Fruit fly (Drosophila melanogaster): ENCODE data around the gene Mcm6.

The Mcm6 gene

DNA sequence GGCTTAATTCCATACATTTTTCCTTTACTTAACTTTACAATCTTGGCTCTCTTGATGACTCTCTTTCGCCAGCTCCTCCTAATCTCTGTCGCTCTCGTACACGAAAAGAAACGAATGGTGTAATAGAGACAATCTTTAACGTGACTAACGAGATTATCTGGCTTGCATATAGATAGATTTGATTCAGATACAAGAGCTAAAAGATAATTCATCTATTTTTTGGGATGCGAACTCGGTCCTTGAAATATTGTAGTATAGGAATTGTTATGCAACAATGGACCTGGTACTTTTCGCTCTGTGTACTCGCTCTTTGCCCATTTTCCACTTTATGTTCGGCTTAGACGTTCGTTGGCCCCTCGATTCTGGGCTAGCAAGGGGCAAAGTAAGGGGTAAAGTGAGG is 37.1 kb downstream of the Mcm6 start (continued):
- TF ChIP-seq woc (GFP tag; optimal IDR thresholded peaks at IDR 0.05) = peak; percentile 7

DNA sequence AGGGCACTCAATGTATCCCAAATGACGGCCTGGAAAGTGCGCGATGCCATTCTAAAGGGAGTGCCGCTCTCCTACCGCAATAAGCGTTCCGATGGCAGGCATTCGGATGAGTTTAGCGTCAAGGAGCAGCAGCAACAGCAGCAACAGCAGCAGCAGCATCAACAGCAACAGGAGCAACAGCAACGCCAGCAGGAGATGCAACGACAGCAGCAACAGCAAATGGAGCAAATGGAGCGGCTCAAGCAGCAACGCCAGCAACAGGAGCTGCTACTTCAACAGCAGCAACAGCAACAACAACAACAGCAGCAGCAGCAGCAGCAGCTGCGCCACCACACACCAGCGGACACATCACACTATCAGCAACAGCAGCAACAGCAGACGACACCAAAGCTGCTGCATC is 42.0 kb downstream of the Mcm6 start:
- TF ChIP-seq psq (GFP tag; optimal IDR thresholded peaks at IDR 0.05) (no peak), Dfd (GFP tag; optimal IDR thresholded peaks at IDR 0.05) (peak; percentile 94)

DNA sequence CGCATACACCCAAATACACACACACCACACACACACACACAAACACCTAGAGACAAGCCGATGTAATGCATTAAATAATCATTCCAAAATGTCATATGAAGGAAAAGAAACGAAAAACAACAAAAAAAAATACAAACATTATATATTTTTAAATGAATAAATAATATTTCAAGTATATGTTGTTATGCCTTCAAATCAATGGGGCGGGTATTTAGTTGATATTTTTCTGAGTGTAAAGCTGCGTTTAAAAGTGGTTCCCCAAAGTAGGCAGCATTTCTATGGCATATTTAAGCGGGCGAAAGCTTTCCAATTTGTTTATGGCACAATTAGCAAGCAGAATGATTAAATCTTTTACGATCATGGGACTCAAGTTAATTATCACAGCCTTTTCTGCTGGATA is 45.1 kb downstream of the Mcm6 start:
- TF ChIP-seq usp (GFP tag; optimal IDR thresholded peaks at IDR 0.05) = no peak
- no peak for TF ChIP-seq ey (GFP tag; optimal IDR thresholded peaks at IDR 0.05)
- TF ChIP-seq CG32264 (GFP tag; optimal IDR thresholded peaks at IDR 0.05) = no peak
- no peak for TF ChIP-seq sv (GFP tag; optimal IDR thresholded peaks at IDR 0.05)
- TF ChIP-seq psq (GFP tag; optimal IDR thresholded peaks at IDR 0.05) = no peak
- no peak for TF ChIP-seq woc (GFP tag; optimal IDR thresholded peaks at IDR 0.05)
- no peak for TF ChIP-seq HLH106 (tag; optimal IDR thresholded peaks at IDR 0.05)
- TF ChIP-seq Hnf4 (GFP tag; optimal IDR thresholded peaks at IDR 0.05) = no peak
- TF ChIP-seq Rel (GFP tag; optimal IDR thresholded peaks at IDR 0.05) = no peak
- peak; percentile 73 for TF ChIP-seq Rel (tag; optimal IDR thresholded peaks at IDR 0.05)
- TF ChIP-seq pan (optimal IDR thresholded peaks at IDR 0.05) = no peak
- peak; percentile 32 for TF ChIP-seq Dfd (GFP tag; optimal IDR thresholded peaks at IDR 0.05)
- TF ChIP-seq Vsx2 (GFP tag; optimal IDR thresholded peaks at IDR 0.05; ENCODE audit: partially characterized antibody) = no peak
- TF ChIP-seq h (GFP tag; optimal IDR thresholded peaks at IDR 0.05) = no peak

DNA sequence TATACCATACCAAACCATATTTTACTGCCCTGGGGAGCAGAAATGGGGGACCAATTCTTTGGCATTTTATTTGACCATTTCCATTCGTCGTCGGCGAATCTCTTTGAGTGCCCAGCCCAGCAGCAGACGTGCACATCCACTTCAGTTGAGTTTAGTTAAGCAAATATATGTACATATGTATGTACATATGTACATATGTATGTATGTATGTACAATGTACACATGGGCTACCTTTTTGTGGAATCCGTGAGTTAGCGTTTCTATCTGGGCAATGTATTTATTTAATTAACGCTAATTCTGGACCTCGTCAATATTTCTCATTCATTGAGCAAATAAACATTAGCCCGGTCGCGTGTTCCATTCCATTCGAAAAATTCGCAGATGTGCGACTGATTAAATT is 45.8 kb downstream of the Mcm6 start:
- TF ChIP-seq rgr (GFP tag; optimal IDR thresholded peaks at IDR 0.05) (no peak), h (GFP tag; optimal IDR thresholded peaks at IDR 0.05) (no peak), fru (GFP tag; optimal IDR thresholded peaks at IDR 0.05) (no peak), sage (GFP tag; optimal IDR thresholded peaks at IDR 0.05) (no peak), Dif (GFP tag; optimal IDR thresholded peaks at IDR 0.05; ENCODE audit: partially characterized antibody) (no peak), Dfd (GFP tag; optimal IDR thresholded peaks at IDR 0.05) (no peak), N (GFP tag; optimal IDR thresholded peaks at IDR 0.05) (no peak), CrebA (GFP tag; optimal IDR thresholded peaks at IDR 0.05; ENCODE audit: borderline replicate concordance) (no peak), dl (GFP tag; optimal IDR thresholded peaks at IDR 0.05; ENCODE audit: insufficient read depth in 1 of 2, partially characterized antibody in 2 of 2) (no peak), foxo (GFP tag; optimal IDR thresholded peaks at IDR 0.05) (no peak), tai (GFP tag; optimal IDR thresholded peaks at IDR 0.05) (no peak), jim (GFP tag; optimal IDR thresholded peaks at IDR 0.05) (no peak), ey (GFP tag; optimal IDR thresholded peaks at IDR 0.05) (no peak), woc (GFP tag; optimal IDR thresholded peaks at IDR 0.05) (no peak), Mio (GFP tag; optimal IDR thresholded peaks at IDR 0.05) (no peak)

DNA sequence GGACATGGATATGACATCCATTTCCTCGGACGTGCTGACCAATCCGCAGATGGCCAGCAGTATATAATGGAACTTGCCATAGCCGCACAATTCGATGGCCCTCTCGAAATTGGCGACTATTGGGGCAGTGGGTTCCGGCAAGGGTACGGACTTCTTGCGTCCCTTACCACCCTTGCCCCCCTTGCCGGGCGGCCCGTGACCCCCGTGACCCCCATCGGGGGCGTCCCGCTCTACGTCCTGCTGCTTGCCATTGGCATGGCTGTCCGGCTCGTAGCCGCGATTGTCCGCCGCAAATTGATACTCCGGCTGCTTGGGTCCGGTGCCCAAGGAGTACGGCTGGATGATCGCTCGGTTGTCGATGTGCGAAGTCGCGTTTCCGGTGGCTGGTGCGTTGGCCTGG is 49.4 kb downstream of the Mcm6 start:
- no peak for TF ChIP-seq Jra (GFP tag; optimal IDR thresholded peaks at IDR 0.05)
- TF ChIP-seq tai (GFP tag; optimal IDR thresholded peaks at IDR 0.05) = no peak
- no peak for TF ChIP-seq OdsH (GFP tag; optimal IDR thresholded peaks at IDR 0.05)
- no peak for TF ChIP-seq ey (GFP tag; optimal IDR thresholded peaks at IDR 0.05)
- TF ChIP-seq rgr (GFP tag; optimal IDR thresholded peaks at IDR 0.05) = no peak
- TF ChIP-seq Hr78 (GFP tag; optimal IDR thresholded peaks at IDR 0.05) = no peak
- peak; percentile 99 for TF ChIP-seq Dfd (GFP tag; optimal IDR thresholded peaks at IDR 0.05)

DNA sequence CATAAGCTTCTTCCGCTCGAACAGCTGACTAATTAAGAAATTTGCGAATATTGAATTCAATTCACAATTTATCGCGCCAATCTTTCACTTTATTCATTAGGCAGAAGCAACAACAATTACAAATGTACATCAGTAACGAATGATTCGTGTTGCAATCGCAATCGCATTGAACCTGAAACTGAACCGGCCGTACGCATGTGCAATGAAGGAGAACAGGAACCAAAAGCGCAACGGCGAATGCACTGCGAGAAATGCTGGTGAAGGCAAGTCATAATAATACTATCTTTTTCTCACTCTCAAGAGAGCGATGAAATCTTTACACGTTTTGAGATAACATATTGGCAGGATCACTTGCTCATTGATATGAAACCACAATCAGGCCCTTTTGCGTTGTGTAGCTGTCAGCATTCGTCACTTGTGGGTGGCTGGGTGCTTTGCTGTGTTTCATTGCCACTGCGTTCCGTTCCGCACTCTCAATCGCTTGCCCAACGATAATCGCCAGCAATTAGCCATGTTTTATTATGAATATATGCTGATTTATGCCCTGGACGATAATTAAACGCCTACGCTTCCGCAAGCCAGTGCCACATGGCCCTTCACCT is 50.8 kb downstream of the Mcm6 start:
- no peak for TF ChIP-seq Myc (optimal IDR thresholded peaks at IDR 0.05)
- TF ChIP-seq Abd-B (GFP tag; optimal IDR thresholded peaks at IDR 0.05) = no peak
- no peak for TF ChIP-seq OdsH (GFP tag; optimal IDR thresholded peaks at IDR 0.05)
- TF ChIP-seq Dif (GFP tag; optimal IDR thresholded peaks at IDR 0.05; ENCODE audit: partially characterized antibody) = peak; percentile 64
- TF ChIP-seq CG9705 (GFP tag; optimal IDR thresholded peaks at IDR 0.05) = no peak

Data from whole organism, wandering third instar larva.